Fruit fly (Drosophila melanogaster) whole organism, adult: Measurements from ENCODE around the gene CG43165.

Experiments
- CG11617 ChIP-seq: fragments of 200-800 bp; sonication (Bioruptor generic); optimal IDR thresholded peaks from 2 replicates; lab custom pipeline; 2017; ENCODE audit warnings: mild to moderate bottlenecking, missing biosample characterization, missing genetic modification reagents, missing genetic modification characterization
- CG12768 ChIP-seq: fragments of 200-800 bp; sonication (Bioruptor generic); optimal IDR thresholded peaks from 2 replicates; lab custom pipeline; 2017; ENCODE audit warnings: missing biosample characterization, missing genetic modification characterization, mild to moderate bottlenecking, moderate library complexity, missing genetic modification reagents
- CG14711 ChIP-seq: fragments of 200-800 bp; sonication (Bioruptor generic); optimal IDR thresholded peaks from 2 replicates; lab custom pipeline; 2018; ENCODE audit warnings: missing biosample characterization, mild to moderate bottlenecking, missing genetic modification characterization, moderate library complexity
- CG1620 ChIP-seq: fragments of 200-800 bp; sonication (Bioruptor generic); optimal IDR thresholded peaks from 2 replicates; lab custom pipeline; 2016; ENCODE audit warnings: missing biosample characterization, missing genetic modification characterization
- CG33017 ChIP-seq: fragments of 200-800 bp; sonication (Bioruptor generic); optimal IDR thresholded peaks from 2 replicates; lab custom pipeline; 2018; ENCODE audit warnings: missing biosample characterization, mild to moderate bottlenecking, missing genetic modification characterization, moderate library complexity
- CG5204 ChIP-seq: fragments of 200-800 bp; sonication (Bioruptor generic); optimal IDR thresholded peaks from 2 replicates; lab custom pipeline; 2016; ENCODE audit warnings: missing biosample characterization, missing genetic modification characterization
- CG7045 ChIP-seq: fragments of 200-800 bp; sonication (Bioruptor generic); optimal IDR thresholded peaks from 2 replicates; lab custom pipeline; 2017; ENCODE audit warnings: missing biosample characterization, mild to moderate bottlenecking, missing genetic modification characterization
- CG7101 ChIP-seq: fragments of 200-800 bp; sonication (Bioruptor generic); optimal IDR thresholded peaks from 2 replicates; lab custom pipeline; 2018; ENCODE audit warnings: missing biosample characterization, mild to moderate bottlenecking, missing genetic modification characterization, moderate library complexity
- Clk ChIP-seq: fragments of 200-800 bp; sonication (Bioruptor generic); optimal IDR thresholded peaks from 2 replicates; lab custom pipeline; 2017; ENCODE audit warnings: missing biosample characterization, missing genetic modification characterization
- Crg-1 ChIP-seq: fragments of 200-800 bp; sonication (Bioruptor generic); optimal IDR thresholded peaks from 2 replicates; lab custom pipeline; 2016; ENCODE audit warnings: missing biosample characterization, missing genetic modification characterization
- Hr96 ChIP-seq: fragments of 200-800 bp; sonication (Bioruptor generic); optimal IDR thresholded peaks from 2 replicates; lab custom pipeline; 2016; ENCODE audit warnings: missing biosample characterization, missing genetic modification characterization
- Mnt ChIP-seq: fragments of 200-800 bp; sonication (Bioruptor generic); optimal IDR thresholded peaks from 2 replicates; lab custom pipeline; 2016; ENCODE audit warnings: missing biosample characterization, mild to moderate bottlenecking, missing genetic modification characterization
- bab1 ChIP-seq: fragments of 200-800 bp; sonication (Bioruptor generic); optimal IDR thresholded peaks from 3 replicates; lab custom pipeline; 2019; ENCODE audit warnings: missing biosample characterization, mild to moderate bottlenecking, missing genetic modification characterization, moderate library complexity
- cic ChIP-seq: fragments of 200-800 bp; sonication (Bioruptor generic); optimal IDR thresholded peaks from 2 replicates; lab custom pipeline; 2017; ENCODE audit warnings: missing biosample characterization, mild to moderate bottlenecking, missing genetic modification characterization, moderate library complexity
- cnc ChIP-seq, 2 experiments: fragments of >200 bp; optimal IDR thresholded peaks; 2 replicates each; lab custom pipeline; 2017
- kay ChIP-seq: fragments of 200-800 bp; sonication (Bioruptor generic); peaks from one replicate; lab custom pipeline; 2016; ENCODE audit warnings: missing biosample characterization, missing genetic modification characterization, borderline replicate concordance
- ovo ChIP-seq: fragments of 200-800 bp; sonication (Bioruptor generic); optimal IDR thresholded peaks from 2 replicates; lab custom pipeline; 2016; ENCODE audit warnings: missing biosample characterization, missing genetic modification characterization
- pad ChIP-seq: fragments of 200-800 bp; sonication (Bioruptor generic); optimal IDR thresholded peaks from 3 replicates; lab custom pipeline; 2017; ENCODE audit warnings: missing biosample characterization, missing genetic modification characterization, mild to moderate bottlenecking, moderate library complexity, missing genetic modification reagents
- tj ChIP-seq: fragments of 200-800 bp; sonication (Bioruptor generic); optimal IDR thresholded peaks from 3 replicates; lab custom pipeline; 2017; ENCODE audit warnings: missing biosample characterization, mild to moderate bottlenecking, missing genetic modification characterization, moderate library complexity
- toe ChIP-seq: fragments of 200-800 bp; sonication (Bioruptor generic); optimal IDR thresholded peaks from 2 replicates; lab custom pipeline; 2016; ENCODE audit warnings: missing biosample characterization, missing genetic modification characterization

Gene CG43165

DNA sequence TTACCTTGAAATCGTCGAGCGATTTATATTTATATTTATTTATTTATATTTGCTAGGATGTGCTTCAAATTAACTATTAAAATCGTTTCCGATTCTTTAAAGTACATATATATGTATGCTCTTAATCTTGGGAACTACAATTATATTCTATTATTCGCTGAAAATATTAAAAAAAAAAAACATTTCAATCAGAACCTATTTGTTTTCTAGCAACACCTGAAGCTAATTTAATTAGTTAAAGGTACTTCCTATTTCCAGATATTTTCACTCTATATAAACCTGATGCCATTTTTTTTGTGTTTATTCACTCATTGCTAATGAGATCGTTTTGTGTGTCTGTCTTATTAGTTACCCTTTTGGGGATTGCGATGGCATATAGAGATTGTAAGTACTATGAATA, 6.2 kb upstream of the CG43165 start, which contains the start of gene CG42467:
CG42467 (plus strand) TSS at position 301 of the 400 bp plus-strand sequence.
- no peak for TF ChIP-seq CG7045 (GFP tag; lab: Kevin White, UChicago)
- no peak for TF ChIP-seq Clk (GFP tag; lab: Kevin White, UChicago)
- TF ChIP-seq Mnt (GFP tag; lab: Kevin White, UChicago): no peak
- no peak for TF ChIP-seq CG33017
- no peak for TF ChIP-seq CG5204 (GFP tag; lab: Kevin White, UChicago)
- TF ChIP-seq tj: no peak
- no peak for TF ChIP-seq Crg-1 (GFP tag; lab: Kevin White, UChicago)
- TF ChIP-seq CG7101 (tag; lab: Kevin White, UChicago): no peak
- TF ChIP-seq toe (GFP tag; lab: Kevin White, UChicago): no peak
- TF ChIP-seq pad (GFP tag; lab: Kevin White, UChicago): no peak
- TF ChIP-seq CG1620: no peak
- no peak for TF ChIP-seq cnc (optimal IDR thresholded peaks at IDR 0.05; lab: Kevin White, UChicago)

- TF ChIP-seq tj (no peak), CG33017 (no peak)
Observed at dm6 chr2L:3700374-3700773, 5.6 kb upstream of the CG43165 start, which contains the start of gene Sfp24C1. Sfp24C1 (plus strand) TSS chr2L:3700674.

DNA sequence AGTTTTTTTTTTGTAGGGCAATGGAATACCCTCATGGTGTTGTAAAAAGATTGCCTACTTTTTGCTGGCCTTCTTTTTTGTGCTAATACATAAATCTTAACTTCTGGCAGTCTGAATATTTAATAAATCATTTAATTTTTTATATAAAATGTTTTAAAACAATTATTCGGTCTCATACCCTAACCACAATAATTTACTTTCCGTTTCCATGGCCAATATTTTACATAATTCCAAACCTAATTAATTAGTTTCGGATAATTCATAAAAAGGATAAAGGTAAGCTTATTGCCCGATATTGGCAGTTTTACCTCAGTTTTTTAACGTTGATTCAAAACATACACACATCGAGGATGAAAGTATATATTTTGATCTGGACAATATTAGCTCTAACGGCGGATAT, 5.1 kb upstream of the CG43165 start, which contains the start of gene CG42465:
CG42465 (plus strand) TSS at position 301 of the 400 bp plus-strand sequence.
- TF ChIP-seq CG5204 (GFP tag; lab: Kevin White, UChicago) (no peak), cic (GFP tag; lab: Kevin White, UChicago) (no peak), cnc (optimal IDR thresholded peaks at IDR 0.05; lab: Kevin White, UChicago) (no peak), Crg-1 (GFP tag; lab: Kevin White, UChicago) (no peak), Clk (GFP tag; lab: Kevin White, UChicago) (no peak), CG1620 (no peak), Mnt (GFP tag; lab: Kevin White, UChicago) (no peak), CG12768 (GFP tag; lab: Kevin White, UChicago) (no peak), CG14711 (no peak), kay (GFP tag; lab: Kevin White, UChicago) (no peak), ovo (no peak), CG7045 (GFP tag; lab: Kevin White, UChicago) (no peak), toe (GFP tag; lab: Kevin White, UChicago) (no peak)

DNA sequence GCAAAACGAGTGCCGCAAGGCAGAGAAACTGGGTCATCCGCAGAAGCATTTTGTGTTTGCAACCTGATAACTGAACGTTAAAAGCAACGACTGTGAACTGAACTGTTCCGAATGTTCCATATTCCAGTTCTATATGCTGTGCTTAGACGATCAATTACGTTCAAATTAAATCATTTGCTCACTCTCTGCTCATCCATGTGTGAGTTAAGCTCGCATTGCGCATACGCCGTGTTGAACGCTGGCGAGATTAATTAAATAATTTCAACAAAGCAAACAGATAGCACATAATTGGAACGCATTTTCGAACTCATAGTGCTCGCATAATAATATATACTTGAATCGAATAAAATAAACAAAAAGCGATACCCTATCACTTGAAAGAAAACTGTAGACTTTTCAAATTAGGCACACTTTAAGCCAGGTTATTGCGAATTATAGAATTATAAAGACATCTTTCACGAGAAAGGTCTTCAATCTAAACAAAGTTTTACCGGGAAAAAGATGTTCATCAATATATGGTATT, 4.2 kb upstream of the CG43165 start, which contains the start of the genes CG10031 and CG42464:
CG10031 (minus strand) TSS at position 101 of the 523 bp plus-strand sequence.
CG42464 (plus strand) TSS at position 473 of the 523 bp plus-strand sequence.
- TF ChIP-seq kay (GFP tag; lab: Kevin White, UChicago) (peak; percentile 84), Clk (GFP tag; lab: Kevin White, UChicago) (no peak), Crg-1 (GFP tag; lab: Kevin White, UChicago) (no peak), CG33017 (no peak)

DNA sequence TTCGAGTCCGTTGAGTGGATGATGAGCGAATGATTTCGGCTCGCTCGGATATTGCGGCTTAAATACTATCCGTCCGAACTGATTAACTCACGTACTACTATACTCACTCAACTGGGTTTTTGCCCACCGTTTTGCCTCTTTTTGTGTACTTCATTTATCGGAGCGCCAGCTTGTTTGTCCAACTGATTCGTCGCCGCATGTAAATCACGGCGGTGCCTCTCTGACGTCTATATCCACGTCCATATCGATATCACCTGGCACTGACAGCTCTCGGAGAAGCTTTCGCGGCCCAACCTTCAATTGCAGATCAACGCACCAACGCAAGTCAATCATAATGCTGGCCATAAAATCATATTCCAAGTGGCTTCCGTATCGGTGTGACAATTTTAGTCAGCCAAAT, 3.0 kb upstream of the CG43165 start, which contains the start of gene CG3604:
CG3604 (minus strand) TSS at position 101 of the 400 bp plus-strand sequence.
- TF ChIP-seq CG5204 (GFP tag; lab: Kevin White, UChicago) (no peak), CG14711 (no peak), Hr96 (no peak), tj (no peak), CG12768 (GFP tag; lab: Kevin White, UChicago) (no peak), bab1 (GFP tag; lab: Kevin White, UChicago) (no peak), pad (GFP tag; lab: Kevin White, UChicago) (no peak), CG7045 (GFP tag; lab: Kevin White, UChicago) (no peak), cnc (optimal IDR thresholded peaks at IDR 0.05; lab: Kevin White, UChicago) (no peak), ovo (no peak), toe (GFP tag; lab: Kevin White, UChicago) (no peak), CG1620 (no peak), kay (GFP tag; lab: Kevin White, UChicago) (no peak), Crg-1 (GFP tag; lab: Kevin White, UChicago) (no peak), Clk (GFP tag; lab: Kevin White, UChicago) (no peak), CG11617 (GFP tag; lab: Kevin White, UChicago) (no peak), Mnt (GFP tag; lab: Kevin White, UChicago) (no peak), CG7101 (tag; lab: Kevin White, UChicago) (no peak)

DNA sequence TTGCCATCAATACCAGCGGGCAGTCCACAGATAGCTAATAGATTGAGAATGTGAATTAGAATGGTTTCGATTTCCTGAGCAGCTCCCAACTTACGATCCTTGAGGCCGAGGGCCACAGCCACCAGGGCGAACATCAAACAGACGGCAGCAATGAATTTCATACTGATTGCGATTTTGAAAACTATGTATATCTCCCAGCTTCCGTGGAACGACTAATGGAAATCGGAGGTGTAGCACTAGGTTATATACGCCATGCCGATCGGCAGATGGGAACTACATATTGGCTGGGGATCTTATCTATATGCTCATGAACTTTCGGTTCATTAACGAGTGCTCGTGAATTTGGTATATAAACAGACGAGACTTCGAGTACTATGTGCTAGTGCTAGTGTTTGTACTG, 1.6 kb upstream of the CG43165 start, which contains the start of gene IM33:
IM33 (minus strand) TSS at position 221 of the 400 bp plus-strand sequence.
- TF ChIP-seq CG7101 (tag; lab: Kevin White, UChicago) (no peak), cic (GFP tag; lab: Kevin White, UChicago) (peak; percentile 27)

DNA sequence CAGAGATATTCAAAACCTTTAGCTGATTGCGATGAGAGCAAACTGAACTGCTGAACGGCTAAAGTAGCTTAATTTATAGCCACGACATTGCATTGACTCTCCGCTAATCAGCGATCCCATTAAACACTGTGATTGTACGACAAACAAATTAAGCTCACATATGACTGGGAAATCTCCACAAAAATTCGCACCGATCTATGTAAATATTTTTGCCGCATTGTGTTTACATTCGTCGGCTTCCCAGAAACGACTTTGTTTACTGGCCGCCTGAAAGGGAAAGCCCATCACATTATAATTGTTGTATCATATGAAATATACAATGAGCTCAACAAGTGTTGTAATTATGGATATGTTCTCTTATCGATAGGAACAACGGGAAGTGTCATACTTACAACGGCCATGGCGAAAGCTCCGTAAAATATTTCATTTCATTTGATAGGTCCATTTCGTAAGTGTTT, 570 bp upstream of the CG43165 start, which contains the start of gene CG16713:
CG16713 (minus strand) TSS at position 51 of the 458 bp plus-strand sequence.
- TF ChIP-seq CG14711: no peak
- no peak for TF ChIP-seq Clk (GFP tag; lab: Kevin White, UChicago)
- TF ChIP-seq CG33017: no peak
- TF ChIP-seq ovo: no peak
- TF ChIP-seq Hr96: no peak
- TF ChIP-seq CG5204 (GFP tag; lab: Kevin White, UChicago): no peak
- TF ChIP-seq bab1 (GFP tag; lab: Kevin White, UChicago): no peak
- TF ChIP-seq kay (GFP tag; lab: Kevin White, UChicago): peak; percentile 36
- no peak for TF ChIP-seq CG7101 (tag; lab: Kevin White, UChicago)
- TF ChIP-seq Mnt (GFP tag; lab: Kevin White, UChicago): no peak
- TF ChIP-seq cic (GFP tag; lab: Kevin White, UChicago): peak; percentile 25
